Worm (Caenorhabditis elegans): ENCODE results near the gene R04A9.6.
A peak's percentile ranks its signal among the peaks of the same experiment; 100 is the strongest.

The R04A9.6 gene

ce11 chrX:397259-397658, at the start of gene R04A9.6:
Gene R04A9.6 (plus strand): TSS chrX:397559.
- TF ChIP-seq nhr-76 (tag; optimal IDR thresholded peaks at IDR 0.05) (no peak), fkh-10 (GFP tag; optimal IDR thresholded peaks at IDR 0.05) (no peak), egl-27 (tag; optimal IDR thresholded peaks at IDR 0.05) (no peak), sea-2 (GFP tag; optimal IDR thresholded peaks at IDR 0.05) (no peak), ztf-11 (tag; optimal IDR thresholded peaks at IDR 0.05) (no peak), unc-39 (tag; optimal IDR thresholded peaks at IDR 0.05) (no peak)

DNA sequence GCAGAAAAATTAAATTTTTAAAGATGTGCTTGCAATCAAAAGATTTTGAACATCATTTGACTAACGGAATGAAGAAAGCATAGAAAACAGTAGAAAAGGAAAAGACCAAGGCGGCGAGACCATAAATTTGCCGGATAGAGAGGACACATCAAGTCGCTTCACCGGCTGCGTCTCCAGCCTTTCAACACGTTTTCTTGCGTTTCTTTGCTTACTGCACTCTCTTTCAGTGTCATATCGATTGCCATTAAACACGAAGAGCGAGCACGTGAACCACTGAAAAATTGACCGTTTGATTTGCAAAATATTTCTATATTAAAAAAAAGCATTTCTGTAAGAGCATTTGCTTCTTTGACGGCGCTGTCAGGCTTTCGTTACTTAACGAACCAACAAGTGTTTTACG, 49.2 kb upstream of the R04A9.6 start:
- TF ChIP-seq nhr-11 (tag; optimal IDR thresholded peaks at IDR 0.05) (no peak), elt-2 (tag; optimal IDR thresholded peaks at IDR 0.05) (peak; percentile 12), ceh-9 (tag; optimal IDR thresholded peaks at IDR 0.05) (no peak), fkh-2 (tag; optimal IDR thresholded peaks at IDR 0.05) (no peak), pha-4 (tag; optimal IDR thresholded peaks at IDR 0.05) (peak; percentile 14), egl-5 (tag; optimal IDR thresholded peaks at IDR 0.05) (peak; percentile 66), nfya-1 (tag; optimal IDR thresholded peaks at IDR 0.05; ENCODE audit: insufficient read depth) (peak; percentile 53), hmg-11 (tag; optimal IDR thresholded peaks at IDR 0.05) (peak; percentile 40), ceh-28 (tag; optimal IDR thresholded peaks at IDR 0.05) (peak; percentile 52), lin-39 (tag; optimal IDR thresholded peaks at IDR 0.05) (peak; percentile 57), nhr-67 (tag; optimal IDR thresholded peaks at IDR 0.05) (no peak)

ce11 chrX:353134-353669, 44.2 kb upstream of the R04A9.6 start, which contains the start of gene sor-3:
Gene sor-3 (plus strand): TSS chrX:353619.
- TF ChIP-seq skn-1 (tag; optimal IDR thresholded peaks at IDR 0.05), result peak; percentile 85
- peak; percentile 69 for TF ChIP-seq jun-1 (tag; optimal IDR thresholded peaks at IDR 0.05)
- TF ChIP-seq fkh-10 (GFP tag; optimal IDR thresholded peaks at IDR 0.05), result peak; percentile 74
- TF ChIP-seq ceh-16 (tag; optimal IDR thresholded peaks at IDR 0.05), result peak; percentile 39
- TF ChIP-seq pqm-1 (tag; optimal IDR thresholded peaks at IDR 0.05), result peak; percentile 50
- peak; percentile 79 for TF ChIP-seq lin-39 (tag; optimal IDR thresholded peaks at IDR 0.05)
- TF ChIP-seq elt-3 (tag; optimal IDR thresholded peaks at IDR 0.05), result no peak
- TF ChIP-seq snpc-4 (tag; optimal IDR thresholded peaks at IDR 0.05), result peak; percentile 36
- peak; percentile 84 for TF ChIP-seq pha-4 (tag; optimal IDR thresholded peaks at IDR 0.05)
- no peak for TF ChIP-seq nhr-67 (tag; optimal IDR thresholded peaks at IDR 0.05)
- peak; percentile 53 for TF ChIP-seq lin-15B (tag; optimal IDR thresholded peaks at IDR 0.05)
- TF ChIP-seq zag-1 (tag; optimal IDR thresholded peaks at IDR 0.05), result no peak
- no peak for TF ChIP-seq ztf-4 (tag; optimal IDR thresholded peaks at IDR 0.05)
- peak; percentile 52 for TF ChIP-seq mdl-1 (tag; optimal IDR thresholded peaks at IDR 0.05)
- TF ChIP-seq ZK546.5 (tag; optimal IDR thresholded peaks at IDR 0.05), result no peak
- peak; percentile 98 for TF ChIP-seq hmg-11 (tag; optimal IDR thresholded peaks at IDR 0.05)
- peak; percentile 87 for TF ChIP-seq nfya-1 (tag; optimal IDR thresholded peaks at IDR 0.05; ENCODE audit: insufficient read depth)
- no peak for TF ChIP-seq fos-1 (tag; optimal IDR thresholded peaks at IDR 0.05)
- TF ChIP-seq nhr-11 (tag; optimal IDR thresholded peaks at IDR 0.05), result peak; percentile 28
- peak; percentile 67 for TF ChIP-seq nhr-23 (tag; optimal IDR thresholded peaks at IDR 0.05)
- peak; percentile 61 for TF ChIP-seq elt-2 (tag; optimal IDR thresholded peaks at IDR 0.05)
- TF ChIP-seq sea-2 (GFP tag; optimal IDR thresholded peaks at IDR 0.05), result no peak
- no peak for TF ChIP-seq nhr-12 (tag; optimal IDR thresholded peaks at IDR 0.05)
- peak; percentile 64 for TF ChIP-seq nhr-28 (tag; optimal IDR thresholded peaks at IDR 0.05)
- peak; percentile 67 for TF ChIP-seq ceh-82 (tag; optimal IDR thresholded peaks at IDR 0.05)
- peak; percentile 71 for TF ChIP-seq egl-5 (tag; optimal IDR thresholded peaks at IDR 0.05)
- peak; percentile 70 for TF ChIP-seq tbx-2 (tag; optimal IDR thresholded peaks at IDR 0.05)
- TF ChIP-seq lsy-12 (tag; optimal IDR thresholded peaks at IDR 0.05), result peak; percentile 38
- TF ChIP-seq nhr-25 (tag; optimal IDR thresholded peaks at IDR 0.05), result peak; percentile 71
- peak; percentile 42 for TF ChIP-seq egl-27 (tag; optimal IDR thresholded peaks at IDR 0.05)
- TF ChIP-seq ceh-28 (tag; optimal IDR thresholded peaks at IDR 0.05), result peak; percentile 20
- peak; percentile 26 for TF ChIP-seq unc-62 (GFP tag; optimal IDR thresholded peaks at IDR 0.05)
- TF ChIP-seq nhr-43 (tag; optimal IDR thresholded peaks at IDR 0.05; ENCODE audit: poor library complexity, severe bottlenecking), result peak; percentile 75
